Fruit fly (Drosophila melanogaster): ENCODE measurements around the gene Mf.

DNA sequence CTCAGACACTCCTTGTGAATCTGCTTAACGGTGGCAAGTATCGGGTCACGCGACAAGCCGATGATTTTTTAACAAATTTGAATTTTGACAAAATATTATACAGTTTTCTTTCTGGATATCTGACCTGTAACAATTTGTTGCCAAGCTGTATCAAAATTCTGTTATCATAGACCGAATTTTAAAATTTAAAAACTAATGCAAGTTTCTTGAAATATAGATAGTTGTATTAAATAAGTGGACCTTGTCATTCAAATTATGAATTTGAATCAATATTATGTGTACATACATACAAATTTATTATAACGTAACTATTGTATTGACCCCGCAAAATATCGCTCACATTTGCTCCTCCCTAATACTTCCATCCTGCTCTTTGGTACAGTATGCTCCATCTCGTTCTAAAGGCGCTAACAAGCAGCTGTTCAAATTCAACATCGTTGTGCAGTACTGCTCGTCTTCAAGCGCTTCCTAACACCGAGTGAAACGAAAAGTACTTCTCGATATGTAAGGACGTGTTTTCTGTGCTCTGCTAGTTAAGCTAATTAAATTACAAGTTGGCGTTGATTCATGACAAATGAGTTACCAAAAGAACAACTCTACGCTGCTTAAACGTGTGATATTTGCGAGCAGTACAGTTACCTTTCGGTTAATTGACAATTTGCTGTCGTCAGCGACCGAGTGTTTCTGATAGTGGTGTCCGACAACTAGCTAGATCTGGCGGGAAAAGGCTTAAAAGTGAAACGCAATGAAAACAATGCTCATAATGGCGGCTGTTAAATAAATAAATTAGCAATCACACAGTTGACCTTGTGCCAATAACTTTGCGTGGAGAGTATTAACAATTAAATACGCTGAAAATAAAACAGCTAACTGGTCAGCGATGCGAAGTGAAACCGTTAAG is 15.1 kb upstream of the Mf start, which contains the start of the genes Kpc1 and CG42542:
- TF ChIP-seq Sox14 (GFP tag; optimal IDR thresholded peaks at IDR 0.05) = peak; percentile 69
- TF ChIP-seq CG7368 (GFP tag; optimal IDR thresholded peaks at IDR 0.05) = peak; percentile 52
- TF ChIP-seq dac (GFP tag; optimal IDR thresholded peaks at IDR 0.05) = no peak
- TF ChIP-seq Blimp-1 (GFP tag; optimal IDR thresholded peaks at IDR 0.05) = peak; percentile 86
- peak; percentile 74 for TF ChIP-seq topi (GFP tag; optimal IDR thresholded peaks at IDR 0.05)
- TF ChIP-seq Eip93F (GFP tag; optimal IDR thresholded peaks at IDR 0.05) = peak; percentile 32
- TF ChIP-seq Hr4 (GFP tag; optimal IDR thresholded peaks at IDR 0.05) = peak; percentile 81
- no peak for TF ChIP-seq CG6854 (GFP tag; optimal IDR thresholded peaks at IDR 0.05)
